Worm (Caenorhabditis elegans) whole organism, L4/young adult: ENCODE measurements around the gene lec-3.

Source experiments
- W03F9.2 ChIP-seq: fragments of 150-350 bp; optimal IDR thresholded peaks from 2 replicates; lab custom pipeline; 2014; ENCODE audit warnings: missing biosample characterization, missing genetic modification characterization
- dao-5 ChIP-seq: sonication (generic microtip); optimal IDR thresholded peaks from 2 replicates; lab custom pipeline; 2016; ENCODE audit warnings: missing genotype, missing genetic modification characterization, moderate library complexity, missing compliant biosample characterization
- him-1 ChIP-seq: sonication (generic microtip); optimal IDR thresholded peaks from 2 replicates; lab custom pipeline; 2016; ENCODE audit warnings: missing genotype, missing genetic modification reagents, missing genetic modification characterization, missing compliant biosample characterization

DNA sequence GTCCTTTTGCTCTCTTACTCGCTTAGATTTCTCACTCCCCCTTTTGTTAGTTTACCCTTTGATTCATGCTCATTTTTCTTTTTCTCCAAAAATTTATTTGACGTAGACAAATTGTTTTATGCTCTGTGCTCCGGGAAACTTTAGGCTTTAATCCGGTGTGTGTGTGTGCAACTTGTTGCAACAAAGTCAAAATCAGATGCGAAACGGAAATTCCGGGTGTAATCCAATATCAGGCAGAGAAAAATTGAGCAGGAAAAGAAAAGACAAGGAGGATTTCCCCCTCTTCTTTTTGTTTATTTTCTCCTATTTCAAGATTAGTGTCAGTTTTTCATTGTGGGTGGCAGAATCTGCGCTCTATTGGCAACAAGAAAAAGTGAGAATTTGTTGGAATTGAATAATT lies 1.6 kb downstream of the lec-3 start:
- no peak for TF ChIP-seq W03F9.2 (tag; lab: Kevin White, UChicago)
- no peak for TF ChIP-seq him-1 (tag; lab: Kevin White, UChicago)
- no peak for TF ChIP-seq dao-5 (tag; lab: Kevin White, UChicago)
